Worm (Caenorhabditis elegans) whole organism, mixed stage, embryonic: Measurements from ENCODE around the gene col-171.

Experiments used
- bed-3 ChIP-seq: fragments of 200-800 bp; sonication (Bioruptor generic); optimal IDR thresholded peaks from 3 replicates; lab custom pipeline; 2018; ENCODE audit warnings: mild to moderate bottlenecking, missing genetic modification characterization, moderate library complexity, missing compliant biosample characterization
- elt-3 ChIP-seq: fragments of 150-350 bp; optimal IDR thresholded peaks from 2 replicates; lab custom pipeline; 2014; ENCODE audit warnings: missing biosample characterization, missing genetic modification characterization
- lin-32 ChIP-seq: fragments of 200-800 bp; sonication (Bioruptor generic); optimal IDR thresholded peaks from 2 replicates; lab custom pipeline; 2018; ENCODE audit warnings: mild to moderate bottlenecking, missing genetic modification characterization, missing compliant biosample characterization
- mab-5 ChIP-seq: fragments of 150-350 bp; optimal IDR thresholded peaks from 2 replicates; lab custom pipeline; 2014; ENCODE audit warnings: missing biosample characterization, missing genetic modification characterization
- mep-1 ChIP-seq: fragments of 150-350 bp; optimal IDR thresholded peaks from 2 replicates; lab custom pipeline; 2017; ENCODE audit warnings: missing biosample characterization, missing genetic modification reagents, missing genetic modification characterization, inconsistent platforms
- nhr-12 ChIP-seq: fragments of 150-350 bp; optimal IDR thresholded peaks from 2 replicates; lab custom pipeline; 2014; ENCODE audit warnings: missing biosample characterization, missing genetic modification characterization
- nhr-2 ChIP-seq: fragments of 150-350 bp; optimal IDR thresholded peaks from 2 replicates; lab custom pipeline; 2014; ENCODE audit warnings: missing biosample characterization, missing genetic modification characterization
- nhr-28 ChIP-seq: fragments of 150-350 bp; optimal IDR thresholded peaks from 2 replicates; lab custom pipeline; 2014; ENCODE audit warnings: missing biosample characterization, missing genetic modification characterization
- snpc-4 ChIP-seq: fragments of 150-350 bp; optimal IDR thresholded peaks from 2 replicates; lab custom pipeline; 2014; ENCODE audit warnings: missing biosample characterization, missing genetic modification characterization
- sptf-1 ChIP-seq: sonication (generic microtip); optimal IDR thresholded peaks from 2 replicates; lab custom pipeline; 2017; ENCODE audit warnings: mild to moderate bottlenecking, missing genetic modification characterization, moderate library complexity, missing compliant biosample characterization
- ztf-11 ChIP-seq: fragments of 150-350 bp; optimal IDR thresholded peaks from 2 replicates; lab custom pipeline; 2014; ENCODE audit warnings: missing biosample characterization, missing genetic modification characterization

ce11 chrX:6382930-6383329 is 48.8 kb downstream of the col-171 start:
- no peak for TF ChIP-seq sptf-1
- TF ChIP-seq nhr-28 (tag; lab: Kevin White, UChicago) = no peak
- TF ChIP-seq snpc-4 (tag; lab: Kevin White, UChicago) = no peak
- TF ChIP-seq elt-3 (tag; lab: Kevin White, UChicago) = no peak
- TF ChIP-seq mab-5 (tag; lab: Kevin White, UChicago) = no peak
- no peak for TF ChIP-seq nhr-12 (tag; lab: Kevin White, UChicago)
- TF ChIP-seq nhr-2 (tag; lab: Kevin White, UChicago) = no peak
- TF ChIP-seq bed-3 (GFP tag; lab: Kevin White, UChicago) = no peak
- no peak for TF ChIP-seq mep-1 (tag; lab: Kevin White, UChicago)
- no peak for TF ChIP-seq lin-32 (GFP tag; lab: Kevin White, UChicago)
- no peak for TF ChIP-seq ztf-11 (tag; lab: Kevin White, UChicago)
